Fruit fly (Drosophila melanogaster) whole organism, embryonic: Measurements from ENCODE around the gene Hap40.

Source experiments
- CG11093 ChIP-seq: fragments of 200-800 bp; sonication (Bioruptor generic); IDR thresholded peaks from 3 replicates; pipeline ENCODE4 v1.3.6; 2022; ENCODE audit warnings: missing biosample characterization, missing genetic modification characterization
- CG12299 ChIP-seq: fragments of 200-800 bp; sonication (Bioruptor generic); optimal IDR thresholded peaks from 2 replicates; lab custom pipeline; 2018; ENCODE audit warnings: missing biosample characterization, mild to moderate bottlenecking, missing genetic modification characterization
- CG14050 ChIP-seq: fragments of 200-800 bp; sonication (Bioruptor generic); IDR thresholded peaks from 3 replicates; pipeline ENCODE4 v1.3.6; 2022; ENCODE audit warnings: missing biosample characterization, missing genetic modification characterization
- CG14667 ChIP-seq: fragments of 200-800 bp; sonication (Bioruptor generic); IDR thresholded peaks from 2 replicates; pipeline ENCODE4 v1.3.6; 2022; ENCODE audit warnings: missing biosample characterization, missing genetic modification characterization
- CG17568 ChIP-seq: fragments of 200-800 bp; sonication (Bioruptor generic); optimal IDR thresholded peaks from 2 replicates; lab custom pipeline; 2018; ENCODE audit warnings: missing biosample characterization, mild to moderate bottlenecking, missing genetic modification characterization, moderate library complexity
- CG18262 ChIP-seq: fragments of 200-800 bp; optimal IDR thresholded peaks from 3 replicates; lab custom pipeline; 2019; ENCODE audit warnings: missing biosample characterization, mild to moderate bottlenecking, missing genetic modification characterization, moderate library complexity
- CG18619 ChIP-seq: fragments of 200-800 bp; sonication (Bioruptor generic); optimal IDR thresholded peaks from 3 replicates; lab custom pipeline; 2017; ENCODE audit warnings: missing biosample characterization, mild to moderate bottlenecking, missing genetic modification characterization
- CG2678 ChIP-seq: fragments of 200-800 bp; sonication (Bioruptor generic); optimal IDR thresholded peaks from 3 replicates; lab custom pipeline; 2019; ENCODE audit warnings: missing biosample characterization, mild to moderate bottlenecking, missing genetic modification characterization, moderate library complexity
- CG31388 ChIP-seq: fragments of 200-800 bp; sonication (Bioruptor generic); optimal IDR thresholded peaks from 2 replicates; lab custom pipeline; 2016; ENCODE audit warnings: missing biosample characterization, missing genetic modification characterization
- CG31441 ChIP-seq: fragments of 200-800 bp; sonication (Bioruptor generic); IDR thresholded peaks from 2 replicates; pipeline ENCODE4 v1.3.6; 2022; ENCODE audit warnings: missing biosample characterization, missing genetic modification characterization
- CG32532 ChIP-seq: fragments of 200-800 bp; sonication (Bioruptor generic); IDR thresholded peaks from 2 replicates; pipeline ENCODE4 v1.3.6; 2022; ENCODE audit warnings: missing biosample characterization, missing genetic modification characterization
- CG34376 ChIP-seq: fragments of 200-800 bp; sonication (Bioruptor generic); optimal IDR thresholded peaks from 2 replicates; lab custom pipeline; 2018; ENCODE audit warnings: missing biosample characterization, mild to moderate bottlenecking, missing genetic modification characterization
- CG34422 ChIP-seq: fragments of 200-800 bp; sonication (Bioruptor generic); IDR thresholded peaks from 3 replicates; pipeline ENCODE4 v1.3.6; 2022; ENCODE audit warnings: missing biosample characterization, missing genetic modification characterization
- CG42726 ChIP-seq: fragments of 200-800 bp; sonication (Bioruptor generic); IDR thresholded peaks from 2 replicates; pipeline ENCODE4 v1.3.6; 2022; ENCODE audit warnings: missing biosample characterization, missing genetic modification characterization; ENCODE audit not compliant: partially characterized antibody
- CG6254 ChIP-seq: fragments of 200-800 bp; sonication (Bioruptor generic); optimal IDR thresholded peaks from 3 replicates; lab custom pipeline; 2017; ENCODE audit warnings: mild to moderate bottlenecking, missing biosample characterization, missing genetic modification reagents, missing genetic modification characterization
- CG6854 ChIP-seq: fragments of 200-800 bp; sonication (Bioruptor generic); optimal IDR thresholded peaks from 3 replicates; lab custom pipeline; 2017; ENCODE audit warnings: missing biosample characterization, mild to moderate bottlenecking, missing genetic modification characterization
- CG7963 ChIP-seq: fragments of 200-800 bp; sonication (Bioruptor generic); IDR thresholded peaks from 3 replicates; pipeline ENCODE4 v1.3.6; 2022; ENCODE audit warnings: missing biosample characterization, missing genetic modification characterization; ENCODE audit not compliant: partially characterized antibody
- CG8924 ChIP-seq: fragments of 200-800 bp; optimal IDR thresholded peaks from 3 replicates; lab custom pipeline; 2019; ENCODE audit warnings: missing biosample characterization, mild to moderate bottlenecking, missing genetic modification characterization, moderate library complexity
- CG9817 ChIP-seq: fragments of 200-800 bp; sonication (Bioruptor generic); optimal IDR thresholded peaks from 2 replicates; lab custom pipeline; 2018; ENCODE audit warnings: missing biosample characterization, mild to moderate bottlenecking, missing genetic modification characterization, moderate library complexity
- Dip2 ChIP-seq: fragments of 200-800 bp; sonication (Bioruptor generic); IDR thresholded peaks from 2 replicates; pipeline ENCODE4 v1.3.6; 2022; ENCODE audit warnings: missing biosample characterization, missing genetic modification characterization
- ERR ChIP-seq: fragments of 200-800 bp; sonication (Bioruptor generic); optimal IDR thresholded peaks from 2 replicates; lab custom pipeline; 2016; ENCODE audit warnings: missing biosample characterization, missing genetic modification characterization
- Hmx ChIP-seq: fragments of 200-800 bp; sonication (Bioruptor generic); optimal IDR thresholded peaks from 2 replicates; lab custom pipeline; 2016; ENCODE audit warnings: missing biosample characterization, missing genetic modification characterization
- Max ChIP-seq: fragments of 200-800 bp; sonication (Bioruptor generic); optimal IDR thresholded peaks from 2 replicates; lab custom pipeline; 2016; ENCODE audit warnings: missing biosample characterization, mild to moderate bottlenecking, missing genetic modification characterization
- NfI ChIP-seq: fragments of 200-800 bp; sonication (Bioruptor generic); optimal IDR thresholded peaks from 3 replicates; lab custom pipeline; 2018; ENCODE audit warnings: missing biosample characterization, mild to moderate bottlenecking, missing genetic modification characterization, moderate library complexity
- Pdp1 ChIP-seq, 2 experiments: fragments of 200-800 bp; sonication (Bioruptor generic); optimal IDR thresholded peaks; 3 replicates each; lab custom pipeline; 2016; ENCODE audit warnings: missing biosample characterization in 2 of 2, missing genetic modification characterization in 2 of 2, mild to moderate bottlenecking in 1 of 2, moderate library complexity in 1 of 2
- Xrp1 ChIP-seq: fragments of 200-800 bp; sonication (Bioruptor generic); IDR thresholded peaks from 2 replicates; pipeline ENCODE4 v1.3.6; 2022; ENCODE audit warnings: missing biosample characterization, missing genetic modification characterization
- ato ChIP-seq: fragments of 200-800 bp; sonication (Bioruptor generic); IDR thresholded peaks from 2 replicates; pipeline ENCODE4 v1.3.6; 2022; ENCODE audit warnings: missing biosample characterization, missing genetic modification characterization; ENCODE audit not compliant: partially characterized antibody
- bab2 ChIP-seq: fragments of 200-800 bp; sonication (Bioruptor generic); optimal IDR thresholded peaks from 2 replicates; lab custom pipeline; 2016; ENCODE audit warnings: missing biosample characterization, missing genetic modification characterization
- bowl ChIP-seq: fragments of 200-800 bp; sonication (Bioruptor generic); IDR thresholded peaks from 2 replicates; pipeline ENCODE4 v1.3.6; 2022; ENCODE audit warnings: missing biosample characterization, missing genetic modification characterization
- croc ChIP-seq: fragments of 200-800 bp; sonication (Bioruptor generic); conservative IDR thresholded peaks from 3 replicates; pipeline ENCODE4 v1.3.6; 2022; ENCODE audit warnings: missing biosample characterization, missing genetic modification characterization
- crp ChIP-seq, 2 experiments: fragments of 200-800 bp; sonication (Bioruptor generic); optimal IDR thresholded peaks; 2 replicates in 1 of 2; 3 replicates in 1 of 2; lab custom pipeline; 2017; ENCODE audit warnings: missing biosample characterization in 2 of 2, missing genetic modification characterization in 2 of 2, mild to moderate bottlenecking in 1 of 2, moderate library complexity in 1 of 2
- dimm ChIP-seq: fragments of 200-800 bp; sonication (Bioruptor generic); IDR thresholded peaks from 2 replicates; pipeline ENCODE4 v1.3.6; 2022; ENCODE audit warnings: missing biosample characterization, missing genetic modification characterization
- dmrt99B ChIP-seq: fragments of 200-800 bp; sonication (Bioruptor generic); optimal IDR thresholded peaks from 2 replicates; lab custom pipeline; 2018; ENCODE audit warnings: missing biosample characterization, mild to moderate bottlenecking, missing genetic modification characterization, moderate library complexity
- emc ChIP-seq: fragments of 200-800 bp; sonication (Bioruptor generic); optimal IDR thresholded peaks from 2 replicates; lab custom pipeline; 2016; ENCODE audit warnings: missing biosample characterization, missing genetic modification characterization
- ems ChIP-seq: fragments of 200-800 bp; sonication (Bioruptor generic); optimal IDR thresholded peaks from 3 replicates; lab custom pipeline; 2016; ENCODE audit warnings: missing biosample characterization, missing genetic modification characterization
- ewg ChIP-seq: fragments of 200-800 bp; sonication (Bioruptor generic); optimal IDR thresholded peaks from 3 replicates; lab custom pipeline; 2017; ENCODE audit warnings: mild to moderate bottlenecking, missing biosample characterization, missing genetic modification reagents, missing genetic modification characterization
- fd96Cb ChIP-seq: fragments of 200-800 bp; sonication (Bioruptor generic); optimal IDR thresholded peaks from 2 replicates; lab custom pipeline; 2018; ENCODE audit warnings: missing biosample characterization, mild to moderate bottlenecking, missing genetic modification characterization, moderate library complexity
- jumu ChIP-seq: fragments of 200-800 bp; sonication (Bioruptor generic); optimal IDR thresholded peaks from 3 replicates; lab custom pipeline; 2016; ENCODE audit warnings: missing biosample characterization, missing genetic modification characterization
- kah ChIP-seq: fragments of 200-800 bp; sonication (Bioruptor generic); optimal IDR thresholded peaks from 2 replicates; lab custom pipeline; 2018; ENCODE audit warnings: missing biosample characterization, mild to moderate bottlenecking, missing genetic modification characterization
- lbe ChIP-seq: fragments of 200-800 bp; sonication (Bioruptor generic); optimal IDR thresholded peaks from 2 replicates; lab custom pipeline; 2016; ENCODE audit warnings: missing biosample characterization, mild to moderate bottlenecking, missing genetic modification characterization
- lola ChIP-seq, 3 experiments: fragments of >200 bp in 2 of 3; fragments of 200-800 bp in 1 of 3; sonication (Bioruptor generic) in 1 of 3; optimal IDR thresholded peaks; 2 replicates each; lab custom pipeline; 2017 to 2019; ENCODE audit warnings: missing biosample characterization in 3 of 3, missing genetic modification characterization in 3 of 3, mild to moderate bottlenecking in 1 of 3, moderate library complexity in 1 of 3
- mirr ChIP-seq: fragments of 200-800 bp; sonication (Bioruptor generic); optimal IDR thresholded peaks from 3 replicates; lab custom pipeline; 2018; ENCODE audit warnings: missing biosample characterization, mild to moderate bottlenecking, missing genetic modification characterization
- org-1 ChIP-seq: fragments of 200-800 bp; sonication (Bioruptor generic); optimal IDR thresholded peaks from 2 replicates; lab custom pipeline; 2017; ENCODE audit warnings: missing biosample characterization, missing genetic modification characterization
- pan ChIP-seq, 4 experiments: fragments of >200 bp in 3 of 4; fragments of 200-800 bp in 1 of 4; sonication (Bioruptor generic) in 1 of 4; optimal IDR thresholded peaks in 3 of 4; IDR thresholded peaks in 1 of 4; 2 replicates each; pipeline versions ENCODE4 v1.3.6 to Lab custom; 2017 to 2022; ENCODE audit warnings: missing biosample characterization in 2 of 4, missing genetic modification characterization in 2 of 4, mixed read lengths in 1 of 4
- slbo ChIP-seq: fragments of 200-800 bp; sonication (Bioruptor generic); IDR thresholded peaks from 2 replicates; pipeline ENCODE4 v1.3.6; 2022; ENCODE audit warnings: missing biosample characterization, missing genetic modification characterization
- so ChIP-seq: fragments of 200-800 bp; sonication (Bioruptor generic); IDR thresholded peaks from 3 replicates; pipeline ENCODE4 v1.3.6; 2022; ENCODE audit warnings: missing biosample characterization, missing genetic modification characterization
- tx ChIP-seq: fragments of 200-800 bp; sonication (Bioruptor generic); optimal IDR thresholded peaks from 2 replicates; lab custom pipeline; 2016; ENCODE audit warnings: missing biosample characterization, missing genetic modification characterization
- vvl ChIP-seq: fragments of 200-800 bp; sonication (Bioruptor generic); IDR thresholded peaks from 2 replicates; pipeline ENCODE4 v1.3.6; 2022; ENCODE audit warnings: missing biosample characterization, missing genetic modification characterization
- wek ChIP-seq: fragments of 200-800 bp; sonication (Bioruptor generic); optimal IDR thresholded peaks from 3 replicates; lab custom pipeline; 2018; ENCODE audit warnings: missing biosample characterization, mild to moderate bottlenecking, missing genetic modification characterization, moderate library complexity

The Hap40 gene

DNA sequence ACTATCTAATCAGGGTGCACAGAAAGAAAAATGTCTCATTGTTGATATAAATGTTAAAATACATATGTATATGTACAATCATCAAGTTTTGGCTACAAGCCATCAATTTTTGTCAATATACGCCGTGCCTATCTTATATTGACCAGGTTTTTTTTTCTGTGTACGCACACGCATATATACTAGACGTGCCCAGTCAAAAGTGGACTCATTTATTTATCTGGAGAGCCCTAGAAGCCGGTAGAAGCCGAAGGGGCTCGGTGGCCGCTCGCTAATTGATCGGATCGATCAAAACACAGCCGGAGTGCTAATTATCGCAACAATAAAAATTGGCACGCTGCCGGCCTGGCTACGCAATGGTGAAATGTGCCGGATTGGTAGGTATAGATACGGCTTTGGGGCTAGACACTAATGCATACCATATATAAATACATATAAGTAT lies 36.4 kb downstream of the Hap40 start (continued):
- TF ChIP-seq CG7963 (no peak), CG6854 (GFP tag; lab: Kevin White, UChicago) (peak; percentile 55), so (GFP tag; lab: Robert Waterston, UW) (0 out of 3 replicates have a peak, but pooled peaks have one; percentile 31), emc (peak; percentile 17), CG31388 (GFP tag; lab: Kevin White, UChicago) (no peak), Xrp1 (GFP tag; lab: Robert Waterston, UW) (peak; percentile 68), ewg (GFP tag; lab: Kevin White, UChicago) (peak; percentile 33), croc (no peak; the same call in 2 of the 3 replicates), CG6254 (GFP tag; lab: Kevin White, UChicago) (peak; percentile 0), CG31441 (GFP tag; lab: Robert Waterston, UW) (peak; percentile 62; the same call in 1 of the 2 replicates), dimm (GFP tag; lab: Robert Waterston, UW) (peak; percentile 14; the same call in 1 of the 2 replicates), CG12299 (peak; percentile 32), CG2678 (peak; percentile 84), Dip2 (GFP tag; lab: Robert Waterston, UW) (no peak), CG11093 (no peak), Max (GFP tag; lab: Kevin White, UChicago) (peak; percentile 20), vvl (GFP tag; lab: Robert Waterston, UW) (peak; percentile 84), lola (GFP tag; optimal IDR thresholded peaks at IDR 0.05; lab: Kevin White, UChicago) (peak in 1 of 3 experiments; percentile 25), CG18262 (tag; lab: Kevin White, UChicago) (peak; percentile 53), CG32532 (GFP tag; lab: Robert Waterston, UW) (peak; percentile 89), dmrt99B (peak; percentile 71), Hmx (GFP tag; lab: Kevin White, UChicago) (no peak), org-1 (GFP tag; lab: Kevin White, UChicago) (peak; percentile 53), jumu (GFP tag; lab: Kevin White, UChicago) (peak; percentile 44), CG9817 (tag; lab: Kevin White, UChicago) (peak; percentile 69), CG8924 (tag; lab: Kevin White, UChicago) (peak; percentile 57), pan (optimal IDR thresholded peaks at IDR 0.05; lab: Kevin White, UChicago) (no peak), pan (GFP tag; optimal IDR thresholded peaks at IDR 0.05 in 1 of 2, IDR thresholded peaks at IDR 0.05 in 1 of 2) (peak in 1 of 2 experiments; percentile 84), tx (GFP tag; lab: Kevin White, UChicago) (peak; percentile 32), CG18619 (peak; percentile 76), wek (no peak), mirr (peak; percentile 77), ERR (GFP tag; lab: Kevin White, UChicago) (peak; percentile 26), NfI (peak; percentile 74), bowl (no peak; the same call in 1 of the 2 replicates), CG14050 (GFP tag; lab: Robert Waterston, UW) (peak; percentile 35; the same call in 1 of the 3 replicates), CG34422 (GFP tag; lab: Robert Waterston, UW) (peak; percentile 57; the same call in 1 of the 3 replicates), crp (GFP tag; optimal IDR thresholded peaks at IDR 0.05; lab: Kevin White, UChicago) (peak in 1 of 2 experiments; percentile 21), lbe (GFP tag; lab: Kevin White, UChicago) (peak; percentile 79), CG17568 (GFP tag; lab: Kevin White, UChicago) (no peak), CG34376 (GFP tag; lab: Kevin White, UChicago) (peak; percentile 66), kah (peak; percentile 23), fd96Cb (tag; lab: Kevin White, UChicago) (peak; percentile 55), ems (peak; percentile 66), Pdp1 (GFP tag; optimal IDR thresholded peaks at IDR 0.05; lab: Kevin White, UChicago) (peak; percentile 58 to 63), CG42726 (no peak), bab2 (peak; percentile 56), CG14667 (peak; percentile 60), ato (GFP tag; lab: Robert Waterston, UW) (no peak), slbo (peak; percentile 91)
